Worm (Caenorhabditis elegans) whole organism, L4/young adult: Measurements from ENCODE around the gene dao-2.
A peak's percentile ranks its signal among the peaks of the same experiment; 100 is the strongest.

ENCODE experiments used
- W03F9.2 ChIP-seq: fragments of 150-350 bp; optimal IDR thresholded peaks from 2 replicates; lab custom pipeline; 2014; ENCODE audit warnings: missing biosample characterization, missing genetic modification characterization
- dao-5 ChIP-seq: sonication (generic microtip); optimal IDR thresholded peaks from 2 replicates; lab custom pipeline; 2016; ENCODE audit warnings: missing genotype, missing genetic modification characterization, moderate library complexity, missing compliant biosample characterization
- him-1 ChIP-seq: sonication (generic microtip); optimal IDR thresholded peaks from 2 replicates; lab custom pipeline; 2016; ENCODE audit warnings: missing genotype, missing genetic modification reagents, missing genetic modification characterization, missing compliant biosample characterization

Gene dao-2

DNA sequence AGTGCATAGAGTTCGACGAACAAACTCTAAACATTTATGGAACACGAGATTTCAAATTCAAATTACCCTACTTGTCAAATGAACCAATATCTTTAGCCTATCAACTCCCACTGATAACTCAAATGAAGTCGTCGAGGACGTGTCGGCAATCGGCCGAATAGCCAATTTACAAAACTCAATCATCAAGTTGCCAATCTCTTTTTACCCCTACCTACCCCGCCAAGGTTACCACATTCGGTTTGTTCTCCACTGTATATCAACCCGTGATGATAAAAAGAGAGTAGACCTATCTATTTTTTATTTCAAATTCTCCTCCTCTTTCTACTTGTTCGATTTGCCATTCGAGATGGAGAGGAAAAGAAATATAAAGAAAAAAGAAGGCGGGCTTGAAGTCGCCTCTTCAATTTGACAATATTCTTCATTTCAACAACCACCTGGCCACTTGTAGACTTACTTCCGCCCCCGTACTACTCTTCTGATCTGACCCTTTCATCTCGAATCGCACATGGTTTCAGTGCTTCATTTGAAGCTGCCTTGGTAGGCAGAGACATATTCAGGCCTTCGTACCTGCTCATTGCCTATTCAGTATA, 12.7 kb upstream of the dao-2 start:
- no peak for TF ChIP-seq dao-5 (tag; lab: Kevin White, UChicago)
- TF ChIP-seq W03F9.2 (tag; lab: Kevin White, UChicago): no peak
- TF ChIP-seq him-1 (tag; lab: Kevin White, UChicago): no peak

DNA sequence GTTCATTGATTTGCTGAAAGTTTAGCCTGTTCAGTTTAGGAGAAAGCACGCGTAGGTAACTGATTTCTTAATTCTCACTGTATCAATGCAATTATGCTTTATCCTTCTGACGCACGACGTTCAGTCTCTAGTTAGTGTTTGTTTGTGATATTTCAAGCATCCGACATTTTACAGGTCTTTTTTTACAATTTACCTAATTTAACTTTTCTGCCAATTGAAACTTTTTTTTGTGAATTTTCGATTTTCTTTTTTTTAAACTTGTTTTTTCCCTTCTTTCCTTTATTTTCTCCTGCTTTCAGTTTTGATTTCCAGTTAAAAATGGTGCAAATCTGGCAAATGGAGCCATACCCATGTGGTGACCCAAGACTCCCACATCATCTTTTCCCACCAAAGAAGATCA, 12.0 kb upstream of the dao-2 start, which contains the start of gene K07E1.1:
K07E1.1 (plus strand) TSS at position 301 of the 400 bp plus-strand sequence.
- no peak for TF ChIP-seq him-1 (tag; lab: Kevin White, UChicago)
- no peak for TF ChIP-seq dao-5 (tag; lab: Kevin White, UChicago)
- no peak for TF ChIP-seq W03F9.2 (tag; lab: Kevin White, UChicago)

DNA sequence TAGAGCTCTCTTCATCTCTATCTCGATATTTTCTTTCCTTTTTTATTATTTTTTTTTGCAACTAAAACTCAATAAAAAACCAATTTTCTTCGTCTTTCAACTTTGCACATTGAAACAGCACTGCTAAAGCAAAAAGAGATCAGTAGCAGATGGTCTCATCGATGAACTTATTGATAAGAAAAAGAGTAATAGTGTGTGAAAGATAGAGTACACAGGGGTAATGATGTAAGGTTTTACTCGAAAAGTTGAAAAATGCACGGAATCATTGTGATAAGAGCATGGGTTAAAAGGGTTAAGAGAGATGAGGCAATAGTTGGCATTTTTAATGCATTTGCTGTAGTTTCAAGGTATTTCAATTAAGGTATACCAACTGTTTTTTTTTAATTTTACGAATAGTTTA, 10.7 kb upstream of the dao-2 start:
- TF ChIP-seq W03F9.2 (tag; lab: Kevin White, UChicago): no peak
- TF ChIP-seq him-1 (tag; lab: Kevin White, UChicago): no peak
- TF ChIP-seq dao-5 (tag; lab: Kevin White, UChicago): no peak

DNA sequence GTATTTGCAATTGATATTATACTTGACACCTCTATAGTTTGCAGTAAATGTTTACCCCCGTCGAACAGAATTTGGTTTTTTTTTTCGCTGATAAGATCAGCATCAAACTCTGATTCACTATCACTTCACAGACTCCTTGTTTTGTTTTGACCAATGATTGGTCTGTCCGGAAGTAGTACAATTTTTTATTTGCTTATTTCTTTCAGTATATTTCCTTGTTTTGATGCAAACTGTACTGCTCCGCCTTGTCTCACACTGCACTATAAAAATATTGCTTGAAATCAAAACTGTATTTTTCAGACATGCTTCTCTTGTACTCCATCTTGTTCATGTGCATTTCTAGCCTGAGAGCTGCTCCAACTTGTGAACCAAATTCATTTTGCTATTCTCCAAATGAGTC, 5.3 kb upstream of the dao-2 start, which contains the start of gene M03A1.3:
M03A1.3 (plus strand) TSS at position 301 of the 400 bp plus-strand sequence.
- TF ChIP-seq him-1 (tag; lab: Kevin White, UChicago) (no peak), dao-5 (tag; lab: Kevin White, UChicago) (no peak), W03F9.2 (tag; lab: Kevin White, UChicago) (no peak)

DNA sequence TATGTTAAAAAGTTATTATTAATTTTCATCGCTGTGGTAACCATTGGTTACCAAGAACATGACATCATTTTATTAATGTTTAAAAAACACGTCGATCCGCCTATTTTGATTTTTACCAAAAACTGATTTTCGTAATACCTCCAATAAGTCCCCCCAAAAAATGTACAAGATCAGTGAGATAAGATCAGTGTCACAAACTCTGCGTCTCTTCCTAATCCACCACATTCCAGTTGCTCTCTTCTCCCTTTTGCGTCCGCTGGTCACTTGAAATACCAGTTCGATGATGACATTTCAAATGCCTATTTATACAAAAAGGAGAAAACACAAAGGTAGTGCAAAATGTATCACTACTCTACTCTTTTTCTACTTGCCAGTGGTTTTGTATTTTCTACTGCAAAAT, 2.7 kb upstream of the dao-2 start, which contains the start of gene M03A1.8:
M03A1.8 (plus strand) TSS at position 269 of the 400 bp plus-strand sequence.
- TF ChIP-seq W03F9.2 (tag; lab: Kevin White, UChicago): no peak
- no peak for TF ChIP-seq him-1 (tag; lab: Kevin White, UChicago)
- no peak for TF ChIP-seq dao-5 (tag; lab: Kevin White, UChicago)

DNA sequence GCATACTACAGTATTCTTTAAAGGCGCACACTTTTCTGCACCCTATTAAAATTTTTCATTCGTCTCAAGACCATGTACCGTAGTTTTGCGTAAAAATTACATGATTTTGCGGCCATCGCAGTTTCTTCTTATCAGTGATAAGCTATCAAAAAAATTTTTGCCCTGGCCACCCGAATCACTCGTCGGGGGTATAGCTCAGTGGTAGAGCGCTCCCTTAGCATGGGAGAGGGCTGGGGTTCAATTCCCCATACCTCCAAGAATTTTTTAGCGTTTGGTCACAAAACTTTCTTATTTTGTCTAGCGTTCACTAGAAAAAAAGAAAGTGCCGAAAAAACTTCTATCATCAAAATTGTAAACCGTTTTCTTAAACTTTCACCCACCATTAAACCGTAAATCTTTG, 2.5 kb downstream of the dao-2 start:
- no peak for TF ChIP-seq dao-5 (tag; lab: Kevin White, UChicago)
- no peak for TF ChIP-seq him-1 (tag; lab: Kevin White, UChicago)
- no peak for TF ChIP-seq W03F9.2 (tag; lab: Kevin White, UChicago)

DNA sequence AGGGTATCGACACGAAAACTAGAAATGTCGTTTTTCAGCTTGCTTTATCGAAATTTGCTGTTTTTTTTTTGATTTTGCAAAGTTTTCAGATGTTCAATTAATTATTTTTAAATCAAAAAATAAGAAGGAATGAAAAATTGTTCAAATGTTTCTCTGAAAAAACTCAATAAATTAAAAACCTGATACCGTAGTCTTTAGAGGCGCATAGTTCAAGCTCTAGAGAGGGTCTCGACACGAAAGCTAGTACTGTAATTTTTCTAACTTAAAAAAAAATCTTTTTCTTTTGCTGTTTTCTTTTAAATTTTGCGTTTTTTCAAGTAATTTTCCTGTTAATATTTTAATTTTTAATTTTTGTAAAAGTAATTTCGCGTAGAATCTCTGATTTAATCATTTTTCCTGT, 3.5 kb downstream of the dao-2 start:
- TF ChIP-seq W03F9.2 (tag; lab: Kevin White, UChicago) (no peak), dao-5 (tag; lab: Kevin White, UChicago) (no peak), him-1 (tag; lab: Kevin White, UChicago) (no peak)

DNA sequence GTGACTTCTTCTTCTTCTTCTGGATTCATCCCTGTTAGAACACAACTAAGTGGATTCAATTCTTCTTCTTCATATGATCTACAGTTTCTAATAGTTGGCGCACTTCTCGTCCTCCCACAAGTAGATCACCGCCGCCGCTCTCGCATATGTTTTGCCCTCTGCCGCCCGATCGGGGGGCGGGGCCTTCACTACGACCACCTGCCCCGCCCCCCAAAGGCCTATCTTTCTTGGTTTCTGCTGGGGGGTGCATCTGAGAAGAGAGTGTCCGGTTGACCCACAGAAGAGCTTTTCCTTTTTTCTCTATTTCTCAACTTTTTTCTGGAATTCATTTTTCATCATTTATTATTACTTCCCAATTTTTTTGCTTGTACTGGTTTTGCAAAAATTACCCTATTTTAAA, 8.4 kb downstream of the dao-2 start:
- no peak for TF ChIP-seq W03F9.2 (tag; lab: Kevin White, UChicago)
- peak; percentile 16 for TF ChIP-seq him-1 (tag; lab: Kevin White, UChicago)

DNA sequence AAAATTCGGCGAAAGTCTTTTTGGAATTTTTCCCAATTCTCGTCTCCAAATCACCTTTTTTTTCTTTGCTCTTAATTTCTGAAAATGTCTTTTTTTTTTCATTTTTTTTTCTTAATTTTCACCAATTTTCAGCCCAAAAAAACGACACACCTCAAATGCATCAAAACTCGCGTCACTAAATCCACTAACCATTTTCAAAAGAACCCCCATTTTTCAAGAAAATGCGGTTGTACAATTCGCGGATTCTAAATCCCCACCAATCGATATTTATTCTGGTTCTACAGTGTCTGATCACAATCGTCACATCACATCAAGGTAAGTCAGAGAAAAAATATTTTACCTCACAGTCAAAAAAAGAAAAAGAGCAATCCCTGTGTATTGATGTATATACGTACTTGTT, 9.1 kb downstream of the dao-2 start, which contains the start of gene vab-1:
vab-1 (plus strand) TSS at position 133 of the 400 bp plus-strand sequence.
- no peak for TF ChIP-seq him-1 (tag; lab: Kevin White, UChicago)
- no peak for TF ChIP-seq dao-5 (tag; lab: Kevin White, UChicago)
- no peak for TF ChIP-seq W03F9.2 (tag; lab: Kevin White, UChicago)

DNA sequence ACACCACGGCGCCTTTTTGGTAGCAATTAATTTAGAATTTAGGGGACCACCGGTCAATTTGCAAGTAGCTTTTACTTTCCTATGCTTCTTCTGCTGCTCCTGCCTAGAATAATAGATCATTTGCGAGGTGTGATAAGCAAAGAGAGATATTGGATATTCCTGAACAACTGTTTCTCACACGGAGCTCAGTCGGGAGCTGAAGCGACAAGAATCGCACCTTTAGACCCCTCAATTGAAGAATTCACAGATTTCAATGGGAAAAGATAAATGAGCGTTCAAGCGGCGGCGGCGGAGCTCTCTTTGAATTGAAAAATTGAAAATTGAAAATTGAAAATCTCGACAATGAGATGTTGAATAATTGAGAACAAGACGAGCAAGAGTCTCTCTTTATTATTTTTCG, 9.8 kb downstream of the dao-2 start:
- TF ChIP-seq W03F9.2 (tag; lab: Kevin White, UChicago): no peak
- TF ChIP-seq dao-5 (tag; lab: Kevin White, UChicago): no peak
- no peak for TF ChIP-seq him-1 (tag; lab: Kevin White, UChicago)

DNA sequence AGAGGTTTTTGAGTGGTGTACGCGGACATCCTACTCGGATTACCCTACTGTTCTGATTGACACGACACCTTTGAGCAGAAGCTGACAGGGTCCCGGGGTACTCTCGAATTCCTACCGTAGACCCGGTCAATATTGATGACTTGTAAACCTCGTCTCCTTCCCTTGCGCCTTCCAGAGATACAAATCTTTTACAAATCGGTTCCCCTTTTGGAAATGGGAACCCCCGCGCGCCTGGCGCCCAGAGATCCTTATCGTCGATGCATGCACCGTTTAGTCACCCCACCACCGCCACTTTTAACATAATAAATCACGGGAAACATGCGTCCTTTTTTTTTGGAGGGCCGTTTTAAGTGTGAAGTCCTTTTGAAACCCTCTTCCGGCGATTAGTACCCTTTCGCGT, 10.3 kb downstream of the dao-2 start:
- TF ChIP-seq him-1 (tag; lab: Kevin White, UChicago) (no peak), dao-5 (tag; lab: Kevin White, UChicago) (no peak), W03F9.2 (tag; lab: Kevin White, UChicago) (no peak)

DNA sequence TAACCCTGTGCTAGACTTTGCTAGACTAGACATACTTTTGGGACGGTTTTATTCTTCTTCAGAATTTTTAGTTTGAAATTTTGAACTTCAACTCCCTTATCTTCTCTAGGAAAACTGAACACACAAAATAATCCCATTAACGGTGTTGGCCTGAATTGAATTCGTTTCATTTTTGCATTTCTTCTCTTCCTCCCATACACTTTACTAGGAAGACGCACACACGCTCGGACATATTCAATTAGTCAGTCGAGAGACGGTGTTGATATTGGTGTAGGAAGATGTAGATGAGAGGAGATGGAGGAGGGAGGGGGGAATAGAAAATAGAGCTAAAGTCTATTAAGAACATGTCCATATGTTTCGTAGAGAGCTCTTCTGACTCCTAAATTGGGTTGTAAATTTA, 11.9 kb downstream of the dao-2 start:
- TF ChIP-seq dao-5 (tag; lab: Kevin White, UChicago) (no peak), W03F9.2 (tag; lab: Kevin White, UChicago) (no peak), him-1 (tag; lab: Kevin White, UChicago) (no peak)

DNA sequence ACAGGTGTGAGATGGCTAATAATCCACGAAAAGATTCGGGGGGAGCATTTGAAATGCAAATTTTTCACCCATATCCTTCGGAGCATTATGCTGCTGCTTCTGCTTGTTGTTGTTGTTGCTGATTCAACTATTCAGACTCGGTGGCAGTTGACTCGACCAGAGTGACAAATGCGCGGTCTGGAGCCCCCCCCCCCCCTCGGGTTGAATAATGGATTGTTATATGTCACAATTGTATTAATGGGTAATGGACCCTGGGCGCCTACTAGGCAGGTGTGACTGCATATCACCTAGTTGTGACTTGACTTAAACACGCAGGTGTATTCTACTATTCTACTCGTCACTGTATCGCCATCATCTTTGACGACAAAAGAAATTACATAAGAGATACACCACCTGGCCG, 12.8 kb downstream of the dao-2 start:
- TF ChIP-seq dao-5 (tag; lab: Kevin White, UChicago): no peak
- no peak for TF ChIP-seq him-1 (tag; lab: Kevin White, UChicago)
- no peak for TF ChIP-seq W03F9.2 (tag; lab: Kevin White, UChicago)

DNA sequence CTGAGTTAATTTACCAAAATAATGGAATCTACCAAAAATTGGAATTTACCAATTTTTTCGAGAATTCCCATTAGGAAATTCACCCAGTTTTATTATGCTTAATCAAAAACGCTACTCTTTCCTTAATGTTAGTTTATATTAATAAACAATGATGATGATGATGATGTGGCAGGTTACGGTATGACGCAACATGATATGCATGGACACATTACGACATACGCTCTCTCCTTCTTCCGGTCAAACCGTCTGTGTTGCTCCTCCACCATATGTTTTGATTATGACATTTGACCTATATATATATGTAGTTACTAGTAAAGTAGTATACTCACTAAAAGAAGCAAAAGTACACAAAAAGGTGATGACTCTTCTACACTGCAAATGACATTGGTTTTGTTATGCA, 14.6 kb downstream of the dao-2 start:
- TF ChIP-seq him-1 (tag; lab: Kevin White, UChicago) (no peak), W03F9.2 (tag; lab: Kevin White, UChicago) (no peak), dao-5 (tag; lab: Kevin White, UChicago) (no peak)
